Fruit fly (Drosophila melanogaster): ENCODE measurements around the gene kel.

kel gene

dm6 chr2L:18121367-18122230 lies 16.3 kb downstream of the kel start (continued):
- peak; percentile 95 for TF ChIP-seq Hr39 (GFP tag; optimal IDR thresholded peaks at IDR 0.05)
- peak; percentile 93 for TF ChIP-seq CG11902 (GFP tag; optimal IDR thresholded peaks at IDR 0.05)
- TF ChIP-seq svp (GFP tag): peak; percentile 98
- peak; percentile 97 for TF ChIP-seq Gug (GFP tag; IDR thresholded peaks at IDR 0.05)
- TF ChIP-seq CG7368 (GFP tag; optimal IDR thresholded peaks at IDR 0.05): peak; percentile 97
- peak; percentile 96 for TF ChIP-seq fd59A (GFP tag; optimal IDR thresholded peaks at IDR 0.05)
- peak; percentile 95 for TF ChIP-seq CG31627 (GFP tag; optimal IDR thresholded peaks at IDR 0.05)
- peak; percentile 97 for TF ChIP-seq eg (GFP tag; IDR thresholded peaks at IDR 0.05)
- TF ChIP-seq achi (GFP tag; optimal IDR thresholded peaks at IDR 0.05): peak; percentile 95
- TF ChIP-seq Smox (GFP tag; optimal IDR thresholded peaks at IDR 0.05): peak; percentile 94
- TF ChIP-seq CG6808 (GFP tag; optimal IDR thresholded peaks at IDR 0.05): peak; percentile 96
- TF ChIP-seq CG10631 (GFP tag; optimal IDR thresholded peaks at IDR 0.05): peak; percentile 98
- TF ChIP-seq spab (GFP tag; optimal IDR thresholded peaks at IDR 0.05): peak; percentile 96
- TF ChIP-seq esn (GFP tag; optimal IDR thresholded peaks at IDR 0.05): peak; percentile 96
- TF ChIP-seq CG10669 (GFP tag; optimal IDR thresholded peaks at IDR 0.05): peak; percentile 98
- TF ChIP-seq CG8319 (GFP tag; optimal IDR thresholded peaks at IDR 0.05): peak; percentile 94
- peak; percentile 98 for TF ChIP-seq CG6792 (GFP tag; optimal IDR thresholded peaks at IDR 0.05)
- peak; percentile 96 for TF ChIP-seq topi (GFP tag; optimal IDR thresholded peaks at IDR 0.05)
- TF ChIP-seq Blimp-1 (GFP tag; optimal IDR thresholded peaks at IDR 0.05): peak; percentile 74
- TF ChIP-seq CG6854 (GFP tag; optimal IDR thresholded peaks at IDR 0.05): peak; percentile 89
- TF ChIP-seq pdm3 (GFP tag; optimal IDR thresholded peaks at IDR 0.05): peak; percentile 97
- TF ChIP-seq Ets21C (GFP tag; optimal IDR thresholded peaks at IDR 0.05): peak; percentile 90
- peak; percentile 98 for TF ChIP-seq CG3919 (GFP tag; optimal IDR thresholded peaks at IDR 0.05)
- peak; percentile 97 for TF ChIP-seq cyc (GFP tag; optimal IDR thresholded peaks at IDR 0.05)
- TF ChIP-seq net (GFP tag; optimal IDR thresholded peaks at IDR 0.05): peak; percentile 96
- TF ChIP-seq Sox102F (GFP tag; optimal IDR thresholded peaks at IDR 0.05): peak; percentile 95
- peak; percentile 96 for TF ChIP-seq CG32006 (GFP tag; optimal IDR thresholded peaks at IDR 0.05)
- TF ChIP-seq Met (GFP tag; optimal IDR thresholded peaks at IDR 0.05): peak; percentile 94

dm6 chr2L:18119643-18120042 lies 18.2 kb downstream of the kel start, which contains the start of gene CG5758:
Gene CG5758 (plus strand): TSS chr2L:18119995.
- TF ChIP-seq Sox14 (GFP tag; optimal IDR thresholded peaks at IDR 0.05) (peak; percentile 33), fd59A (GFP tag; optimal IDR thresholded peaks at IDR 0.05) (no peak), CG16779 (tag; optimal IDR thresholded peaks at IDR 0.05) (no peak), lz (GFP tag; optimal IDR thresholded peaks at IDR 0.05) (peak; percentile 29), eg (GFP tag; IDR thresholded peaks at IDR 0.05) (peak; percentile 30; the same call in 1 of the 3 replicates), Ets21C (GFP tag; optimal IDR thresholded peaks at IDR 0.05) (no peak), CG8632 (GFP tag; optimal IDR thresholded peaks at IDR 0.05) (no peak), vri (GFP tag; optimal IDR thresholded peaks at IDR 0.05) (peak; percentile 25), esn (GFP tag; optimal IDR thresholded peaks at IDR 0.05) (peak; percentile 50), dac (GFP tag; optimal IDR thresholded peaks at IDR 0.05) (no peak), Sox15 (GFP tag; optimal IDR thresholded peaks at IDR 0.05) (no peak), CG32006 (GFP tag; optimal IDR thresholded peaks at IDR 0.05) (no peak), fkh (GFP tag; optimal IDR thresholded peaks at IDR 0.05) (no peak), cyc (GFP tag; optimal IDR thresholded peaks at IDR 0.05) (peak; percentile 16), CG8319 (GFP tag; optimal IDR thresholded peaks at IDR 0.05) (peak; percentile 1), CG4318 (GFP tag; optimal IDR thresholded peaks at IDR 0.05) (no peak), achi (GFP tag; optimal IDR thresholded peaks at IDR 0.05) (no peak), Hr39 (GFP tag; optimal IDR thresholded peaks at IDR 0.05) (peak; percentile 31), CG1621 (tag; optimal IDR thresholded peaks at IDR 0.05) (peak; percentile 79), CG11762 (GFP tag; optimal IDR thresholded peaks at IDR 0.05; ENCODE audit: insufficient read depth) (no peak), acj6 (GFP tag; optimal IDR thresholded peaks at IDR 0.05) (no peak), dsx (GFP tag; optimal IDR thresholded peaks at IDR 0.05; ENCODE audit: poor library complexity, severe bottlenecking) (no peak), CG6276 (GFP tag; optimal IDR thresholded peaks at IDR 0.05) (no peak), spab (GFP tag; optimal IDR thresholded peaks at IDR 0.05) (no peak), CG6163 (GFP tag; IDR thresholded peaks at IDR 0.05) (no peak), CG15336 (GFP tag; IDR thresholded peaks at IDR 0.05) (no peak), CG6854 (GFP tag; optimal IDR thresholded peaks at IDR 0.05) (no peak), Hr4 (GFP tag; optimal IDR thresholded peaks at IDR 0.05) (peak; percentile 41), CG6792 (GFP tag; optimal IDR thresholded peaks at IDR 0.05) (peak; percentile 22), Met (GFP tag; optimal IDR thresholded peaks at IDR 0.05) (peak; percentile 49), fd85E (GFP tag; optimal IDR thresholded peaks at IDR 0.05) (no peak), Ets96B (tag; optimal IDR thresholded peaks at IDR 0.05) (peak; percentile 6), topi (GFP tag; optimal IDR thresholded peaks at IDR 0.05) (peak; percentile 34), CG7368 (GFP tag; optimal IDR thresholded peaks at IDR 0.05) (no peak)
